Worm (Caenorhabditis elegans): Measurements from ENCODE around the gene F40F8.11.

- no peak for TF ChIP-seq mdl-1 (tag; optimal IDR thresholded peaks at IDR 0.05)
- TF ChIP-seq nhr-28 (tag; optimal IDR thresholded peaks at IDR 0.05), result no peak
- no peak for TF ChIP-seq tbx-2 (tag; optimal IDR thresholded peaks at IDR 0.05)
- no peak for TF ChIP-seq elt-1 (tag; optimal IDR thresholded peaks at IDR 0.05)
- TF ChIP-seq pha-4 (tag; optimal IDR thresholded peaks at IDR 0.05), result peak; percentile 96
- no peak for TF ChIP-seq elt-3 (tag; optimal IDR thresholded peaks at IDR 0.05)
Measured at ce11 chrII:11097154-11097887, 35.1 kb downstream of the F40F8.11 start, which contains the start of the genes rpl-36.A and nuo-1.
